Fruit fly (Drosophila melanogaster) whole organism, wandering third instar larva: Measurements from ENCODE around the gene CG13950.

ENCODE experiments used
- Abd-B ChIP-seq: fragments of >200 bp; optimal IDR thresholded peaks from 2 replicates; lab custom pipeline; 2017; ENCODE audit warnings: missing biosample characterization, missing genetic modification characterization
- CG32264 ChIP-seq: fragments of 200-800 bp; sonication (Bioruptor generic); optimal IDR thresholded peaks from 2 replicates; lab custom pipeline; 2016; ENCODE audit warnings: missing biosample characterization, missing genetic modification characterization
- CG9705 ChIP-seq: fragments of 200-800 bp; sonication (Bioruptor generic); optimal IDR thresholded peaks from 2 replicates; lab custom pipeline; 2018; ENCODE audit warnings: missing biosample characterization, mild to moderate bottlenecking, missing genetic modification characterization
- CrebA ChIP-seq: fragments of 200-800 bp; sonication (Bioruptor generic); optimal IDR thresholded peaks from 2 replicates; lab custom pipeline; 2016; ENCODE audit warnings: missing biosample characterization, mild to moderate bottlenecking, missing genetic modification characterization, borderline replicate concordance
- Dfd ChIP-seq: fragments of >200 bp; optimal IDR thresholded peaks from 2 replicates; lab custom pipeline; 2017; ENCODE audit warnings: missing biosample characterization, missing genetic modification characterization
- Dif ChIP-seq: fragments of 200-275, 200-300 bp; sonication (Bioruptor generic); optimal IDR thresholded peaks from 2 replicates; lab custom pipeline; 2018; ENCODE audit warnings: missing biosample characterization, missing genetic modification characterization; ENCODE audit not compliant: partially characterized antibody
- GATAd ChIP-seq: sonication (Bioruptor generic); optimal IDR thresholded peaks from 2 replicates; lab custom pipeline; 2016; ENCODE audit warnings: missing biosample characterization, missing genetic modification characterization
- HLH106 ChIP-seq: fragments of 200-800 bp; optimal IDR thresholded peaks from 3 replicates; lab custom pipeline; 2019; ENCODE audit warnings: missing biosample characterization, mild to moderate bottlenecking, missing genetic modification characterization, moderate library complexity
- Hnf4 ChIP-seq: fragments of 200-800 bp; sonication (Bioruptor generic); optimal IDR thresholded peaks from 2 replicates; lab custom pipeline; 2016; ENCODE audit warnings: missing biosample characterization, mild to moderate bottlenecking, missing genetic modification characterization
- Hr78 ChIP-seq: fragments of >200 bp; optimal IDR thresholded peaks from 2 replicates; lab custom pipeline; 2017; ENCODE audit warnings: missing biosample characterization, missing genetic modification characterization
- Hr83 ChIP-seq: fragments of 200-300 bp; sonication (Bioruptor generic); optimal IDR thresholded peaks from 2 replicates; lab custom pipeline; 2016; ENCODE audit warnings: missing biosample characterization, mild to moderate bottlenecking, missing genetic modification characterization, moderate library complexity; ENCODE audit not compliant: poor library complexity, severe bottlenecking
- Jra ChIP-seq: sonication (Bioruptor generic); optimal IDR thresholded peaks from 2 replicates; lab custom pipeline; 2016; ENCODE audit warnings: missing biosample characterization, missing genetic modification characterization
- Mio ChIP-seq: sonication (Bioruptor generic); optimal IDR thresholded peaks from 2 replicates; lab custom pipeline; 2016; ENCODE audit warnings: missing biosample characterization, missing genetic modification characterization
- Myc ChIP-seq: fragments of >200 bp; optimal IDR thresholded peaks from 2 replicates; lab custom pipeline; 2017
- N ChIP-seq: fragments of >200 bp; optimal IDR thresholded peaks from 2 replicates; lab custom pipeline; 2018; ENCODE audit warnings: missing biosample characterization, missing external identifiers, missing genetic modification characterization
- OdsH ChIP-seq: fragments of 200-800 bp; sonication (Bioruptor generic); optimal IDR thresholded peaks from 2 replicates; lab custom pipeline; 2016; ENCODE audit warnings: missing biosample characterization, mild to moderate bottlenecking, missing genetic modification characterization
- Sp1 ChIP-seq: fragments of 200-800 bp; sonication (Bioruptor generic); optimal IDR thresholded peaks from 3 replicates; lab custom pipeline; 2019; ENCODE audit warnings: missing biosample characterization, mild to moderate bottlenecking, missing genetic modification characterization, moderate library complexity
- br ChIP-seq: fragments of 200-800 bp; sonication (Bioruptor generic); optimal IDR thresholded peaks from 2 replicates; lab custom pipeline; 2016; ENCODE audit warnings: missing biosample characterization, missing genetic modification characterization
- brk ChIP-seq: fragments of 200-800 bp; sonication (Bioruptor generic); optimal IDR thresholded peaks from 2 replicates; lab custom pipeline; 2016; ENCODE audit warnings: missing biosample characterization, mild to moderate bottlenecking, missing genetic modification characterization
- dl ChIP-seq, 2 experiments: fragments of 175-275, 200-275 bp in 1 of 2; fragments of 200-275 bp in 1 of 2; sonication (Bioruptor generic); optimal IDR thresholded peaks; lab custom pipeline; 2018; ENCODE audit warnings: mild to moderate bottlenecking in 2 of 2, missing biosample characterization in 2 of 2, missing genetic modification characterization in 2 of 2, moderate library complexity in 2 of 2; ENCODE audit not compliant: partially characterized antibody in 2 of 2, insufficient read depth in 1 of 2
- dmrt93B ChIP-seq: fragments of 200-800 bp; sonication (Bioruptor generic); optimal IDR thresholded peaks from 2 replicates; lab custom pipeline; 2018; ENCODE audit warnings: missing biosample characterization, mild to moderate bottlenecking, missing genetic modification characterization
- dsf ChIP-seq: sonication (Bioruptor generic); optimal IDR thresholded peaks from 2 replicates; lab custom pipeline; 2016; ENCODE audit warnings: missing biosample characterization, missing genetic modification characterization, borderline replicate concordance
- ey ChIP-seq: fragments of 200-800 bp; sonication (Bioruptor generic); optimal IDR thresholded peaks from 2 replicates; lab custom pipeline; 2016; ENCODE audit warnings: missing biosample characterization, missing genetic modification characterization
- foxo ChIP-seq, 2 experiments: fragments of 200-800 bp; sonication (Bioruptor generic); optimal IDR thresholded peaks; 2 replicates in 1 of 2; 3 replicates in 1 of 2; lab custom pipeline; 2016 to 2017; ENCODE audit warnings: missing biosample characterization in 2 of 2, missing genetic modification characterization in 2 of 2
- fru ChIP-seq: fragments of 200-800 bp; sonication (Bioruptor generic); optimal IDR thresholded peaks from 3 replicates; lab custom pipeline; 2016; ENCODE audit warnings: missing biosample characterization, mild to moderate bottlenecking, missing genetic modification characterization
- h ChIP-seq: fragments of 200-800 bp; sonication (Bioruptor generic); optimal IDR thresholded peaks from 3 replicates; lab custom pipeline; 2016; ENCODE audit warnings: missing biosample characterization, mild to moderate bottlenecking, missing genetic modification characterization
- jim ChIP-seq: fragments of 175-275, 200-325 bp; sonication (Bioruptor generic); optimal IDR thresholded peaks from 2 replicates; lab custom pipeline; 2016; ENCODE audit warnings: missing biosample characterization, mild to moderate bottlenecking, missing genetic modification characterization
- lola ChIP-seq: fragments of >200 bp; optimal IDR thresholded peaks from 2 replicates; lab custom pipeline; 2017; ENCODE audit warnings: missing biosample characterization, missing genetic modification characterization
- pan ChIP-seq: fragments of >200 bp; optimal IDR thresholded peaks from 2 replicates; lab custom pipeline; 2017
- psq ChIP-seq: fragments of 200-800 bp; sonication (Bioruptor generic); optimal IDR thresholded peaks from 3 replicates; lab custom pipeline; 2017; ENCODE audit warnings: missing biosample characterization, mild to moderate bottlenecking, missing genetic modification characterization, moderate library complexity
- rgr ChIP-seq: fragments of 200-800 bp; sonication (Bioruptor generic); optimal IDR thresholded peaks from 3 replicates; lab custom pipeline; 2016; ENCODE audit warnings: missing biosample characterization, mild to moderate bottlenecking, missing genetic modification characterization
- sv ChIP-seq: fragments of 200-800 bp; sonication (Bioruptor generic); optimal IDR thresholded peaks from 3 replicates; lab custom pipeline; 2016; ENCODE audit warnings: missing biosample characterization, missing genetic modification characterization
- tai ChIP-seq: sonication (Bioruptor generic); optimal IDR thresholded peaks from 2 replicates; lab custom pipeline; 2016; ENCODE audit warnings: missing biosample characterization, missing genetic modification characterization
- usp ChIP-seq: fragments of >200 bp; optimal IDR thresholded peaks from 2 replicates; lab custom pipeline; 2017; ENCODE audit warnings: missing biosample characterization, missing genetic modification characterization
- woc ChIP-seq: sonication (Bioruptor generic); optimal IDR thresholded peaks from 2 replicates; lab custom pipeline; 2016; ENCODE audit warnings: missing biosample characterization, mild to moderate bottlenecking, missing genetic modification characterization

The CG13950 gene

dm6 chr2L:852647-853111, 7.3 kb upstream of the CG13950 start, which contains the start of the genes CG4291 and kraken (continued):
- no peak for TF ChIP-seq GATAd (GFP tag; lab: Kevin White, UChicago)
- TF ChIP-seq foxo (GFP tag; optimal IDR thresholded peaks at IDR 0.05; lab: Kevin White, UChicago) = peak in 1 of 2 experiments; percentile 61
- peak; percentile 59 for TF ChIP-seq sv (GFP tag; lab: Kevin White, UChicago)
- TF ChIP-seq jim (GFP tag; lab: Kevin White, UChicago) = no peak
- TF ChIP-seq, all 38 proteins: peak for 17

- TF ChIP-seq lola (GFP tag; lab: Kevin White, UChicago) (no peak), CG9705 (GFP tag; lab: Kevin White, UChicago) (no peak), dmrt93B (GFP tag; lab: Kevin White, UChicago) (no peak), fru (GFP tag; lab: Kevin White, UChicago) (peak; percentile 19), foxo (GFP tag; optimal IDR thresholded peaks at IDR 0.05; lab: Kevin White, UChicago) (peak in 1 of 2 experiments; percentile 61), sv (GFP tag; lab: Kevin White, UChicago) (peak; percentile 33), HLH106 (peak; percentile 47), Dif (GFP tag; lab: Kevin White, UChicago) (no peak), tai (GFP tag; lab: Kevin White, UChicago) (no peak), woc (GFP tag; lab: Kevin White, UChicago) (peak; percentile 19), ey (peak; percentile 40), Dfd (GFP tag; lab: Kevin White, UChicago) (no peak), Hnf4 (GFP tag; lab: Kevin White, UChicago) (peak; percentile 40), dl (GFP tag; optimal IDR thresholded peaks at IDR 0.05; lab: Kevin White, UChicago; ENCODE audit: insufficient read depth in 1 of 2, partially characterized antibody in 2 of 2) (no peak), Hr78 (GFP tag; lab: Kevin White, UChicago) (no peak), usp (GFP tag; lab: Kevin White, UChicago) (no peak), h (GFP tag; lab: Kevin White, UChicago) (peak; percentile 47), psq (GFP tag; lab: Kevin White, UChicago) (peak; percentile 12), dsf (GFP tag; lab: Kevin White, UChicago) (no peak), GATAd (GFP tag; lab: Kevin White, UChicago) (no peak), Abd-B (GFP tag; lab: Kevin White, UChicago) (no peak), Hr83 (GFP tag; lab: Kevin White, UChicago) (no peak), pan (lab: Kevin White, UChicago) (no peak), rgr (GFP tag; lab: Kevin White, UChicago) (peak; percentile 35), br (GFP tag; lab: Kevin White, UChicago) (no peak), Sp1 (GFP tag; lab: Kevin White, UChicago) (peak; percentile 51), Mio (GFP tag; lab: Kevin White, UChicago) (no peak)
Observed at dm6 chr2L:855052-855547, 4.9 kb upstream of the CG13950 start, which contains the start of gene CG13949. CG13949 (plus strand) TSS chr2L:855337.

- TF ChIP-seq fru (GFP tag; lab: Kevin White, UChicago) = peak; percentile 51
- TF ChIP-seq usp (GFP tag; lab: Kevin White, UChicago) = no peak
- TF ChIP-seq Hnf4 (GFP tag; lab: Kevin White, UChicago) = peak; percentile 67
- TF ChIP-seq Dfd (GFP tag; lab: Kevin White, UChicago) = no peak
- TF ChIP-seq rgr (GFP tag; lab: Kevin White, UChicago) = peak; percentile 80
- no peak for TF ChIP-seq Abd-B (GFP tag; lab: Kevin White, UChicago)
- TF ChIP-seq OdsH (GFP tag; lab: Kevin White, UChicago) = peak; percentile 76
- peak; percentile 15 for TF ChIP-seq HLH106
- no peak for TF ChIP-seq Mio (GFP tag; lab: Kevin White, UChicago)
- peak in 1 of 2 experiments; percentile 42 for TF ChIP-seq foxo (GFP tag; optimal IDR thresholded peaks at IDR 0.05; lab: Kevin White, UChicago)
- no peak for TF ChIP-seq CrebA (GFP tag; lab: Kevin White, UChicago)
- TF ChIP-seq Sp1 (GFP tag; lab: Kevin White, UChicago) = peak; percentile 39
- TF ChIP-seq ey = peak; percentile 16
- no peak for TF ChIP-seq brk
- TF ChIP-seq CG9705 (GFP tag; lab: Kevin White, UChicago) = peak; percentile 7
- no peak for TF ChIP-seq Hr78 (GFP tag; lab: Kevin White, UChicago)
- TF ChIP-seq woc (GFP tag; lab: Kevin White, UChicago) = no peak
- peak; percentile 18 for TF ChIP-seq psq (GFP tag; lab: Kevin White, UChicago)
- no peak for TF ChIP-seq Dif (GFP tag; lab: Kevin White, UChicago)
- TF ChIP-seq N (GFP tag; lab: Kevin White, UChicago) = no peak
- peak; percentile 65 for TF ChIP-seq Jra (GFP tag; lab: Kevin White, UChicago)
- TF ChIP-seq jim (GFP tag; lab: Kevin White, UChicago) = peak; percentile 83
- TF ChIP-seq Myc = no peak
- TF ChIP-seq Hr83 (GFP tag; lab: Kevin White, UChicago) = peak; percentile 99
- peak; percentile 43 for TF ChIP-seq br (GFP tag; lab: Kevin White, UChicago)
- TF ChIP-seq h (GFP tag; lab: Kevin White, UChicago) = peak; percentile 86
- no peak for TF ChIP-seq dl (GFP tag; optimal IDR thresholded peaks at IDR 0.05; lab: Kevin White, UChicago; ENCODE audit: insufficient read depth in 1 of 2, partially characterized antibody in 2 of 2)
- TF ChIP-seq CG32264 (GFP tag; lab: Kevin White, UChicago) = no peak
Observed at dm6 chr2L:856001-856400, 4.0 kb upstream of the CG13950 start.
